Fruit fly (Drosophila melanogaster): ENCODE measurements around the gene Cep135.

dm6 chr3L:15158330-15159114, 42.0 kb downstream of the Cep135 start, which contains the start of the genes Msh6 and Prp31:
- no peak for TF ChIP-seq CG8478 (optimal IDR thresholded peaks at IDR 0.05)
- TF ChIP-seq CTCF (optimal IDR thresholded peaks at IDR 0.05) = no peak

Measured in S2 (cell line).